Fruit fly (Drosophila melanogaster) whole organism, prepupa: ENCODE results near the gene Cyp310a1.
A peak's percentile ranks its signal among the peaks of the same experiment; 100 is the strongest.

Experiments
- Blimp-1 ChIP-seq: fragments of 200-800 bp; sonication (Bioruptor generic); optimal IDR thresholded peaks from 3 replicates; lab custom pipeline; 2017; ENCODE audit warnings: missing biosample characterization, missing genetic modification characterization, mild to moderate bottlenecking, moderate library complexity, missing genetic modification reagents
- CG10631 ChIP-seq: fragments of 200-800 bp; sonication (Bioruptor generic); optimal IDR thresholded peaks from 2 replicates; lab custom pipeline; 2016; ENCODE audit warnings: missing biosample characterization, missing genetic modification characterization
- CG11294 ChIP-seq: fragments of 200-800 bp; sonication (Bioruptor generic); IDR thresholded peaks from 2 replicates; pipeline ENCODE4 v1.3.6; 2022; ENCODE audit warnings: missing biosample characterization, missing genetic modification characterization
- CG11762 ChIP-seq: fragments of 200-800 bp; sonication (Bioruptor generic); optimal IDR thresholded peaks from 3 replicates; lab custom pipeline; 2016; ENCODE audit warnings: missing biosample characterization, missing genetic modification characterization; ENCODE audit not compliant: insufficient read depth
- CG11902 ChIP-seq: fragments of 200-800 bp; sonication (Bioruptor generic); optimal IDR thresholded peaks from 3 replicates; lab custom pipeline; 2016; ENCODE audit warnings: missing biosample characterization, missing genetic modification characterization
- CG15336 ChIP-seq: fragments of 200-800 bp; sonication (Bioruptor generic); IDR thresholded peaks from 2 replicates; pipeline ENCODE4 v1.3.6; 2022; ENCODE audit warnings: missing biosample characterization, missing genetic modification characterization
- CG16779 ChIP-seq: fragments of 200-800 bp; sonication (Bioruptor generic); optimal IDR thresholded peaks from 3 replicates; lab custom pipeline; 2017; ENCODE audit warnings: missing biosample characterization, mild to moderate bottlenecking, missing genetic modification characterization
- CG31627 ChIP-seq: fragments of 200-800 bp; sonication (Bioruptor generic); optimal IDR thresholded peaks from 3 replicates; lab custom pipeline; 2016; ENCODE audit warnings: missing biosample characterization, missing genetic modification characterization
- CG32006 ChIP-seq: fragments of 200-800 bp; sonication (Bioruptor generic); optimal IDR thresholded peaks from 3 replicates; lab custom pipeline; 2017; ENCODE audit warnings: missing biosample characterization, mild to moderate bottlenecking, missing genetic modification characterization
- CG34406 ChIP-seq: fragments of 200-800 bp; sonication (Bioruptor generic); optimal IDR thresholded peaks from 3 replicates; lab custom pipeline; 2016; ENCODE audit warnings: missing biosample characterization, missing genetic modification characterization
- CG3919 ChIP-seq: fragments of 200-800 bp; sonication (Bioruptor generic); optimal IDR thresholded peaks from 3 replicates; lab custom pipeline; 2016; ENCODE audit warnings: missing biosample characterization, missing genetic modification characterization
- CG6163 ChIP-seq: fragments of 200-800 bp; sonication (Bioruptor generic); IDR thresholded peaks from 3 replicates; pipeline ENCODE4 v1.3.6; 2022; ENCODE audit warnings: missing biosample characterization, missing genetic modification characterization
- CG6276 ChIP-seq: fragments of 200-800 bp; sonication (Bioruptor generic); optimal IDR thresholded peaks from 2 replicates; lab custom pipeline; 2017; ENCODE audit warnings: missing biosample characterization, mild to moderate bottlenecking, missing genetic modification characterization
- CG6792 ChIP-seq: fragments of 200-800 bp; sonication (Bioruptor generic); optimal IDR thresholded peaks from 3 replicates; lab custom pipeline; 2016; ENCODE audit warnings: missing biosample characterization, missing genetic modification characterization
- CG6808 ChIP-seq: fragments of 200-800 bp; sonication (Bioruptor generic); optimal IDR thresholded peaks from 3 replicates; lab custom pipeline; 2017; ENCODE audit warnings: missing biosample characterization, missing genetic modification characterization, mild to moderate bottlenecking, moderate library complexity, missing genetic modification reagents
- CG6854 ChIP-seq: fragments of 200-800 bp; sonication (Bioruptor generic); optimal IDR thresholded peaks from 2 replicates; lab custom pipeline; 2017; ENCODE audit warnings: missing biosample characterization, mild to moderate bottlenecking, missing genetic modification characterization
- CG8319 ChIP-seq: fragments of 200-800 bp; sonication (Bioruptor generic); optimal IDR thresholded peaks from 3 replicates; lab custom pipeline; 2016; ENCODE audit warnings: missing biosample characterization, missing genetic modification characterization
- CG8632 ChIP-seq: fragments of 200-800 bp; sonication (Bioruptor generic); optimal IDR thresholded peaks from 3 replicates; lab custom pipeline; 2016; ENCODE audit warnings: missing biosample characterization, missing genetic modification characterization
- CG9139 ChIP-seq: fragments of 200-800 bp; sonication (Bioruptor generic); optimal IDR thresholded peaks from 3 replicates; lab custom pipeline; 2017; ENCODE audit warnings: missing biosample characterization, mild to moderate bottlenecking, missing genetic modification characterization
- Eip78C ChIP-seq: fragments of 200-800 bp; sonication (Bioruptor generic); peaks from one replicate; lab custom pipeline; 2016; ENCODE audit warnings: missing biosample characterization, missing genetic modification characterization
- Eip93F ChIP-seq: fragments of 200-800 bp; sonication (Bioruptor generic); optimal IDR thresholded peaks from 2 replicates; lab custom pipeline; 2016; ENCODE audit warnings: missing biosample characterization, mild to moderate bottlenecking, missing genetic modification characterization
- Ets21C ChIP-seq: fragments of 200-800 bp; sonication (Bioruptor generic); optimal IDR thresholded peaks from 3 replicates; lab custom pipeline; 2016; ENCODE audit warnings: missing biosample characterization, missing genetic modification characterization
- Gug ChIP-seq: fragments of 200-800 bp; sonication (Bioruptor generic); IDR thresholded peaks from 2 replicates; pipeline ENCODE4 v1.3.6; 2022; ENCODE audit warnings: missing biosample characterization, missing genetic modification characterization
- Hr38 ChIP-seq: sonication (Bioruptor generic); optimal IDR thresholded peaks from 2 replicates; lab custom pipeline; 2016; ENCODE audit warnings: missing biosample characterization, missing genetic modification characterization
- Hr39 ChIP-seq: fragments of 200-800 bp; sonication (Bioruptor generic); optimal IDR thresholded peaks from 2 replicates; lab custom pipeline; 2016; ENCODE audit warnings: missing biosample characterization, missing genetic modification characterization
- Hr4 ChIP-seq: fragments of 200-800 bp; sonication (Bioruptor generic); optimal IDR thresholded peaks from 3 replicates; lab custom pipeline; 2016; ENCODE audit warnings: missing biosample characterization, missing genetic modification characterization
- Met ChIP-seq: fragments of 200-800 bp; sonication (Bioruptor generic); optimal IDR thresholded peaks from 3 replicates; lab custom pipeline; 2016; ENCODE audit warnings: missing biosample characterization, missing genetic modification characterization
- OdsH ChIP-seq: fragments of 200-800 bp; sonication (Bioruptor generic); optimal IDR thresholded peaks from 3 replicates; lab custom pipeline; 2016; ENCODE audit warnings: missing biosample characterization, missing genetic modification characterization
- Smox ChIP-seq: fragments of 200-800 bp; sonication (Bioruptor generic); optimal IDR thresholded peaks from 3 replicates; lab custom pipeline; 2016; ENCODE audit warnings: missing biosample characterization, missing genetic modification characterization
- Sox14 ChIP-seq: fragments of 200-800 bp; sonication (Bioruptor generic); optimal IDR thresholded peaks from 3 replicates; lab custom pipeline; 2016; ENCODE audit warnings: missing biosample characterization, missing genetic modification characterization
- Sox15 ChIP-seq: fragments of 200-800 bp; sonication (Bioruptor generic); optimal IDR thresholded peaks from 3 replicates; lab custom pipeline; 2016; ENCODE audit warnings: missing biosample characterization, missing genetic modification characterization
- acj6 ChIP-seq: fragments of 200-800 bp; sonication (Bioruptor generic); optimal IDR thresholded peaks from 3 replicates; lab custom pipeline; 2016; ENCODE audit warnings: missing biosample characterization, missing genetic modification characterization
- cyc ChIP-seq: fragments of 200-800 bp; sonication (Bioruptor generic); optimal IDR thresholded peaks from 3 replicates; lab custom pipeline; 2016; ENCODE audit warnings: missing biosample characterization, missing genetic modification characterization
- dac ChIP-seq: fragments of 200-800 bp; sonication (Bioruptor generic); optimal IDR thresholded peaks from 2 replicates; lab custom pipeline; 2017; ENCODE audit warnings: missing biosample characterization, mild to moderate bottlenecking, missing genetic modification characterization
- dsx ChIP-seq: fragments of 200-800 bp; optimal IDR thresholded peaks from 3 replicates; lab custom pipeline; 2019; ENCODE audit warnings: missing biosample characterization, mild to moderate bottlenecking, missing genetic modification characterization, moderate library complexity; ENCODE audit not compliant: poor library complexity, severe bottlenecking
- eg ChIP-seq: fragments of 200-800 bp; sonication (Bioruptor generic); IDR thresholded peaks from 3 replicates; pipeline ENCODE4 v1.3.6; 2022; ENCODE audit warnings: missing biosample characterization, missing genetic modification characterization
- esn ChIP-seq: fragments of 200-800 bp; sonication (Bioruptor generic); optimal IDR thresholded peaks from 2 replicates; lab custom pipeline; 2016; ENCODE audit warnings: missing biosample characterization, mild to moderate bottlenecking, missing genetic modification characterization, moderate library complexity
- fd85E ChIP-seq: fragments of 200-800 bp; sonication (Bioruptor generic); optimal IDR thresholded peaks from 3 replicates; lab custom pipeline; 2016; ENCODE audit warnings: missing biosample characterization, missing genetic modification characterization
- lz ChIP-seq: fragments of 200-800 bp; sonication (Bioruptor generic); optimal IDR thresholded peaks from 3 replicates; lab custom pipeline; 2016; ENCODE audit warnings: missing biosample characterization, missing genetic modification characterization
- net ChIP-seq: fragments of 200-800 bp; sonication (Bioruptor generic); optimal IDR thresholded peaks from 3 replicates; lab custom pipeline; 2016; ENCODE audit warnings: missing biosample characterization, missing genetic modification characterization
- pdm3 ChIP-seq: fragments of 200-800 bp; sonication (Bioruptor generic); optimal IDR thresholded peaks from 3 replicates; lab custom pipeline; 2016; ENCODE audit warnings: missing biosample characterization, missing genetic modification characterization
- salr ChIP-seq, 2 experiments: fragments of 200-800 bp; sonication (Bioruptor generic); optimal IDR thresholded peaks; 3 replicates each; lab custom pipeline; 2016 to 2018; ENCODE audit warnings: missing biosample characterization in 2 of 2, missing genetic modification characterization in 2 of 2, mild to moderate bottlenecking in 1 of 2
- spab ChIP-seq: fragments of 200-800 bp; sonication (Bioruptor generic); optimal IDR thresholded peaks from 2 replicates; lab custom pipeline; 2017; ENCODE audit warnings: missing biosample characterization, mild to moderate bottlenecking, missing genetic modification characterization, missing genetic modification reagents
- ss ChIP-seq, 2 experiments: fragments of 200-800 bp; sonication (Bioruptor generic); optimal IDR thresholded peaks; 2 replicates in 1 of 2; 3 replicates in 1 of 2; lab custom pipeline; 2017 to 2018; ENCODE audit warnings: mild to moderate bottlenecking in 2 of 2, missing biosample characterization in 2 of 2, missing genetic modification characterization in 2 of 2, moderate library complexity in 1 of 2
- svp ChIP-seq: fragments of 200-800 bp; sonication (Bioruptor generic); peaks from one replicate; lab custom pipeline; 2016; ENCODE audit warnings: missing biosample characterization, missing genetic modification characterization
- topi ChIP-seq: fragments of 200-800 bp; sonication (Bioruptor generic); optimal IDR thresholded peaks from 3 replicates; lab custom pipeline; 2016; ENCODE audit warnings: missing biosample characterization, missing genetic modification characterization
- vri ChIP-seq: fragments of 200-800 bp; sonication (Bioruptor generic); optimal IDR thresholded peaks from 3 replicates; lab custom pipeline; 2016; ENCODE audit warnings: missing biosample characterization, mild to moderate bottlenecking, missing genetic modification characterization

Cyp310a1 gene

DNA sequence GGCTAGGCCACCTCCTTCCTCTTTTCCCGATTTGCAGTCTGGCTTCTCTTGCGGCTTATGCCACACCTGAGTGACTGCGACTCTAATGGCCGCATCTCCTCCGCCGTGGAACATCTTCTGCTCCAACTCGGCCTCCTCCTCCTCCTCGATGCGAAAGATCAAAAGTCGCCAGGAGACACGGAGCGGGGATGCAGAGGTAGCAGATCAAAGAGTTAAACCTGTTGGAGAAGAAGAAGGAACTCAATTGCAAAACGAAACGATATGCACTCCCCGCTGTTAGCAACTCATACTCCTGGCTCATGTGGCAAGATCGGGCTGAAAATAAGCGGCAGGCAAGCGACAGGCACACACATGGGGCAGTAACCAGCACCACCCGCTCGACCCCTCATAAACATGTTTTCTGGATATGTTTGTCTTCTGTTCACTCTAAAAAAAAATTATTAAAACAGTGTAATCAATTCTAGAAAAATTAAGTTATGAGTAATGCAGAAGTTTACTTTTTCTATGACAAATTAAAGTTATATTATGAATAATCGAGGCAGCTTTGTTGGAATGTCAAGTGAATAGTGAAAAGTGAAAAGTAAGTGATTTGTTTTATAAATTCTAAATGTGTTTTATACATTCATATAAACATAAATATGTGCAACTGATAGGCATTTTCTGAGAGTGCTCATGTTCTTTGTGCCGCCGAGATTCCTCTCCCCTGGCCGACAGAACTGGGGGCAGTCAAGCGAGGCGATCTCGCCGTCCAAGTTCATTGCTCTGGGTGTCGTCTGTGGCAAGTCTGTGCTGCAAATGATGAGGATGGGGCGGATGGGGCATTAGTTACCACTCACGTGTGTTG lies 12.1 kb upstream of the Cyp310a1 start (continued):
- TF ChIP-seq Eip78C (peak; percentile 95), vri (GFP tag; lab: Kevin White, UChicago) (peak; percentile 55), CG6792 (GFP tag; lab: Kevin White, UChicago) (peak; percentile 74), Gug (GFP tag; lab: Robert Waterston, UW) (peak; percentile 35; the same call in 1 of the 2 replicates), lz (GFP tag; lab: Kevin White, UChicago) (peak; percentile 88), Smox (GFP tag; lab: Kevin White, UChicago) (peak; percentile 85), CG31627 (GFP tag; lab: Kevin White, UChicago) (peak; percentile 80), Sox15 (GFP tag; lab: Kevin White, UChicago) (peak; percentile 23), CG9139 (peak; percentile 79), eg (0 out of 3 replicates have a peak, but pooled peaks have one; percentile 6), CG34406 (GFP tag; lab: Kevin White, UChicago) (peak; percentile 71), CG6808 (peak; percentile 88), CG8319 (peak; percentile 23), ss (GFP tag; optimal IDR thresholded peaks at IDR 0.05; lab: Kevin White, UChicago) (peak; percentile 85 to 88), CG16779 (tag; lab: Kevin White, UChicago) (peak; percentile 50), esn (GFP tag; lab: Kevin White, UChicago) (peak; percentile 92), dac (GFP tag; lab: Kevin White, UChicago) (peak; percentile 5), CG6854 (peak; percentile 13), CG11902 (GFP tag; lab: Kevin White, UChicago) (no peak), CG3919 (GFP tag; lab: Kevin White, UChicago) (peak; percentile 73), fd85E (no peak)

DNA sequence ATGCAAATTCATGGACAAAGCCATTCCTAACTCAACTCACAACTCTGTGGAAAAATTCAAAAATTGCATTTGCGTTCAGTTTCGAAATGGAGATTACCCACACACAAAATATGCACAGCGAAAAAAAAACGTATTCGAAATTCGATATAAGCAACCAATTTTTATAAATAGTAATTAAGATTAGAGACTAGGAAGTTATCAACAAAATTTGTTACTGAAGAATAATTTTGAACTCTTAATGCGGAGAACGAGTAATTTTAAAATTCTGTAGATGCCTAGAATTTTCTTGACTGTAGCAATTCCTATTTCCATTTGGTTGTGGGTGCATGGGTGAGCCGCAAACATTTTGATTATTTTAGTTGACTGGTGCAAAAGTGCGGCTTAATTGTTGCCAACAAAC lies 10.6 kb upstream of the Cyp310a1 start:
- TF ChIP-seq Met (GFP tag; lab: Kevin White, UChicago), result peak; percentile 32
- TF ChIP-seq Hr39, result no peak
- TF ChIP-seq Hr38 (GFP tag; lab: Kevin White, UChicago), result no peak
- TF ChIP-seq dac (GFP tag; lab: Kevin White, UChicago), result no peak
- no peak for TF ChIP-seq Sox15 (GFP tag; lab: Kevin White, UChicago)
- TF ChIP-seq acj6, result peak; percentile 7
- TF ChIP-seq topi (GFP tag; lab: Kevin White, UChicago), result peak; percentile 14
- TF ChIP-seq CG34406 (GFP tag; lab: Kevin White, UChicago), result no peak
- TF ChIP-seq CG6276 (GFP tag; lab: Kevin White, UChicago), result peak; percentile 22
- TF ChIP-seq salr (GFP tag; optimal IDR thresholded peaks at IDR 0.05; lab: Kevin White, UChicago), result peak in 1 of 2 experiments; percentile 19
- TF ChIP-seq CG11762 (GFP tag; lab: Kevin White, UChicago), result no peak
- peak; percentile 44 for TF ChIP-seq CG32006 (GFP tag; lab: Kevin White, UChicago)
- no peak for TF ChIP-seq CG6792 (GFP tag; lab: Kevin White, UChicago)
- TF ChIP-seq Hr4 (GFP tag; lab: Kevin White, UChicago), result peak; percentile 56
- TF ChIP-seq Blimp-1 (GFP tag; lab: Kevin White, UChicago), result no peak
- TF ChIP-seq CG10631 (GFP tag; lab: Kevin White, UChicago), result peak; percentile 26
- TF ChIP-seq pdm3 (GFP tag; lab: Kevin White, UChicago), result peak; percentile 22
- TF ChIP-seq svp (GFP tag; lab: Kevin White, UChicago), result peak; percentile 70
- TF ChIP-seq Eip93F, result no peak
- TF ChIP-seq ss (GFP tag; optimal IDR thresholded peaks at IDR 0.05; lab: Kevin White, UChicago), result no peak
- TF ChIP-seq CG15336, result peak; percentile 52
- TF ChIP-seq CG16779 (tag; lab: Kevin White, UChicago), result no peak
- no peak for TF ChIP-seq CG11294 (GFP tag; lab: Robert Waterston, UW)
- TF ChIP-seq net, result peak; percentile 24
- TF ChIP-seq esn (GFP tag; lab: Kevin White, UChicago), result peak; percentile 39
- no peak for TF ChIP-seq Ets21C (GFP tag; lab: Kevin White, UChicago)
- TF ChIP-seq Sox14 (GFP tag; lab: Kevin White, UChicago), result peak; percentile 19
- peak; percentile 23; the same call in 1 of the 2 replicates for TF ChIP-seq Gug (GFP tag; lab: Robert Waterston, UW)
- no peak for TF ChIP-seq dsx (GFP tag; lab: Kevin White, UChicago)
- no peak for TF ChIP-seq CG8632 (GFP tag; lab: Kevin White, UChicago)
- no peak for TF ChIP-seq CG9139
- peak; percentile 35 for TF ChIP-seq OdsH (GFP tag; lab: Kevin White, UChicago)
- no peak for TF ChIP-seq spab
- peak; percentile 52; the same call in 2 of the 3 replicates for TF ChIP-seq CG6163
- TF ChIP-seq vri (GFP tag; lab: Kevin White, UChicago), result no peak
- TF ChIP-seq CG6854, result no peak
- TF ChIP-seq Smox (GFP tag; lab: Kevin White, UChicago), result peak; percentile 14
- TF ChIP-seq cyc (GFP tag; lab: Kevin White, UChicago), result no peak
